Worm (Caenorhabditis elegans) whole organism, L3 larva: Measurements from ENCODE around the gene txt-13.

Experiments used
- R02D3.7 ChIP-seq: fragments of 150-350 bp; optimal IDR thresholded peaks from 2 replicates; lab custom pipeline; 2014; ENCODE audit warnings: missing biosample characterization, missing genetic modification characterization
- ZK546.5 ChIP-seq: sonication (generic microtip); optimal IDR thresholded peaks from 2 replicates; lab custom pipeline; 2017; ENCODE audit warnings: missing biosample characterization, missing genetic modification characterization
- aly-2 ChIP-seq: fragments of 150-350 bp; optimal IDR thresholded peaks from 2 replicates; lab custom pipeline; 2014; ENCODE audit warnings: missing biosample characterization, missing genetic modification characterization
- ama-1 ChIP-seq: fragments of 150-350 bp; optimal IDR thresholded peaks from 2 replicates; lab custom pipeline; 2018
- ceh-28 ChIP-seq: fragments of 150-350 bp; optimal IDR thresholded peaks from 2 replicates; lab custom pipeline; 2014; ENCODE audit warnings: missing biosample characterization, missing genetic modification reagents, missing genetic modification characterization
- ceh-82 ChIP-seq: fragments of 150-350 bp; optimal IDR thresholded peaks from 2 replicates; lab custom pipeline; 2014; ENCODE audit warnings: missing biosample characterization, missing genetic modification characterization
- ceh-9 ChIP-seq: sonication (generic microtip); optimal IDR thresholded peaks from 2 replicates; lab custom pipeline; 2018; ENCODE audit warnings: missing biosample characterization, missing genetic modification characterization
- egl-27 ChIP-seq: sonication (generic microtip); optimal IDR thresholded peaks from 4 replicates; lab custom pipeline; 2017; ENCODE audit warnings: missing biosample characterization, missing genetic modification reagents, missing genetic modification characterization
- egl-5 ChIP-seq: fragments of 150-350 bp; optimal IDR thresholded peaks from 2 replicates; lab custom pipeline; 2017; ENCODE audit warnings: missing biosample characterization, missing genetic modification reagents, missing genetic modification characterization, inconsistent platforms
- elt-1 ChIP-seq: fragments of 150-350 bp; optimal IDR thresholded peaks from 2 replicates; lab custom pipeline; 2014; ENCODE audit warnings: missing biosample characterization, missing genetic modification characterization
- elt-2 ChIP-seq: sonication (generic microtip); optimal IDR thresholded peaks from 2 replicates; lab custom pipeline; 2016; ENCODE audit warnings: missing genetic modification reagents, mild to moderate bottlenecking, missing genetic modification characterization, missing compliant biosample characterization
- elt-3 ChIP-seq, 3 experiments: fragments of 150-350 bp in 1 of 3; sonication (generic microtip) in 2 of 3; optimal IDR thresholded peaks; 2 replicates in 2 of 3; 4 replicates in 1 of 3; lab custom pipeline; 2014 to 2017; ENCODE audit warnings: missing biosample characterization in 3 of 3, missing genetic modification characterization in 3 of 3
- eor-1 ChIP-seq, 2 experiments: fragments of 150-350 bp; optimal IDR thresholded peaks; 2 replicates each; lab custom pipeline; 2014 to 2018; ENCODE audit warnings: missing biosample characterization in 2 of 2, missing genetic modification characterization in 2 of 2
- fkh-10 ChIP-seq: sonication (generic microtip); optimal IDR thresholded peaks from 2 replicates; lab custom pipeline; 2017; ENCODE audit warnings: missing biosample characterization, missing genetic modification reagents, missing genetic modification characterization
- fkh-2 ChIP-seq: fragments of 150-350 bp; optimal IDR thresholded peaks from 2 replicates; lab custom pipeline; 2014; ENCODE audit warnings: missing biosample characterization, missing genetic modification reagents, missing genetic modification characterization
- fos-1 ChIP-seq: fragments of 150-350 bp; optimal IDR thresholded peaks from 2 replicates; lab custom pipeline; 2014; ENCODE audit warnings: missing biosample characterization, missing genetic modification characterization
- hmg-11 ChIP-seq: sonication (generic microtip); optimal IDR thresholded peaks from 2 replicates; lab custom pipeline; 2016; ENCODE audit warnings: missing genetic modification characterization, missing compliant biosample characterization
- jun-1 ChIP-seq: fragments of 150-350 bp; optimal IDR thresholded peaks from 2 replicates; lab custom pipeline; 2014; ENCODE audit warnings: missing biosample characterization, missing genetic modification reagents, missing genetic modification characterization
- lin-15B ChIP-seq: fragments of 150-350 bp; optimal IDR thresholded peaks from 2 replicates; lab custom pipeline; 2014; ENCODE audit warnings: missing biosample characterization, missing genetic modification characterization
- lin-39 ChIP-seq: fragments of 150-350 bp; optimal IDR thresholded peaks from 2 replicates; lab custom pipeline; 2018; ENCODE audit warnings: missing biosample characterization, missing genetic modification reagents, missing genetic modification characterization
- lsy-12 ChIP-seq: sonication (generic microtip); optimal IDR thresholded peaks from 2 replicates; lab custom pipeline; 2016; ENCODE audit warnings: mild to moderate bottlenecking, missing genetic modification characterization, missing compliant biosample characterization
- mdl-1 ChIP-seq: fragments of 150-350 bp; optimal IDR thresholded peaks from 2 replicates; lab custom pipeline; 2014; ENCODE audit warnings: missing biosample characterization, missing genetic modification characterization
- nfya-1 ChIP-seq: sonication (generic microtip); optimal IDR thresholded peaks from 2 replicates; lab custom pipeline; 2017; ENCODE audit warnings: missing genetic modification characterization, mild to moderate bottlenecking, missing compliant biosample characterization, antibody characterized with exemption, moderate library complexity; ENCODE audit not compliant: insufficient read depth
- nhr-11 ChIP-seq: fragments of 150-350 bp; optimal IDR thresholded peaks from 2 replicates; lab custom pipeline; 2014; ENCODE audit warnings: missing biosample characterization, missing genetic modification characterization
- nhr-12 ChIP-seq: fragments of 150-350 bp; optimal IDR thresholded peaks from 2 replicates; lab custom pipeline; 2014; ENCODE audit warnings: missing biosample characterization, missing genetic modification characterization
- nhr-23 ChIP-seq: fragments of 150-350 bp; optimal IDR thresholded peaks from 2 replicates; lab custom pipeline; 2014; ENCODE audit warnings: missing biosample characterization, missing genetic modification reagents, missing genetic modification characterization
- nhr-25 ChIP-seq: sonication (generic microtip); optimal IDR thresholded peaks from 2 replicates; lab custom pipeline; 2017; ENCODE audit warnings: missing biosample characterization, missing genetic modification characterization
- nhr-43 ChIP-seq: sonication (generic microtip); optimal IDR thresholded peaks from 2 replicates; lab custom pipeline; 2016; ENCODE audit warnings: mild to moderate bottlenecking, missing genetic modification characterization, missing compliant biosample characterization; ENCODE audit not compliant: poor library complexity, severe bottlenecking
- nhr-67 ChIP-seq: fragments of 150-350 bp; optimal IDR thresholded peaks from 2 replicates; lab custom pipeline; 2014; ENCODE audit warnings: missing biosample characterization, missing genetic modification characterization
- nhr-77 ChIP-seq: fragments of 150-350 bp; optimal IDR thresholded peaks from 2 replicates; lab custom pipeline; 2014; ENCODE audit warnings: missing biosample characterization, missing genetic modification characterization
- pqm-1 ChIP-seq: fragments of 150-350 bp; optimal IDR thresholded peaks from 2 replicates; lab custom pipeline; 2017; ENCODE audit warnings: missing biosample characterization, missing genetic modification characterization, inconsistent platforms
- sea-2 ChIP-seq: fragments of 150-350 bp; sonication (generic microtip); optimal IDR thresholded peaks from 4 replicates; lab custom pipeline; 2014; ENCODE audit warnings: missing biosample characterization, missing genetic modification reagents, missing genetic modification characterization
- skn-1 ChIP-seq: fragments of 150-350 bp; optimal IDR thresholded peaks from 2 replicates; lab custom pipeline; 2014; ENCODE audit warnings: missing biosample characterization, missing genetic modification characterization
- snpc-4 ChIP-seq: fragments of 150-350 bp; optimal IDR thresholded peaks from 2 replicates; lab custom pipeline; 2014; ENCODE audit warnings: missing biosample characterization, missing genetic modification characterization
- tbx-2 ChIP-seq: sonication (generic microtip); optimal IDR thresholded peaks from 2 replicates; lab custom pipeline; 2016; ENCODE audit warnings: mild to moderate bottlenecking, missing genetic modification characterization, missing compliant biosample characterization
- unc-39 ChIP-seq: sonication (generic microtip); optimal IDR thresholded peaks from 4 replicates; lab custom pipeline; 2017; ENCODE audit warnings: missing biosample characterization, missing genetic modification characterization
- unc-62 ChIP-seq: fragments of 150-350 bp; sonication (generic microtip); optimal IDR thresholded peaks from 4 replicates; lab custom pipeline; 2014; ENCODE audit warnings: missing biosample characterization, missing genetic modification reagents, missing genetic modification characterization
- ztf-11 ChIP-seq: fragments of 150-350 bp; optimal IDR thresholded peaks from 2 replicates; lab custom pipeline; 2014; ENCODE audit warnings: missing biosample characterization, missing genetic modification characterization

Gene txt-13

ce11 chrII:10564578-10564977 is 5.8 kb upstream of the txt-13 start, which contains the start of the genes C06A1.6 and C06A1.7:
Gene C06A1.6 (minus strand): TSS chrII:10564678.
Gene C06A1.7 (plus strand): TSS chrII:10564891.
- TF ChIP-seq nhr-67 (tag; lab: Kevin White, UChicago): no peak
- TF ChIP-seq ceh-28 (tag; lab: Kevin White, UChicago): no peak
- TF ChIP-seq hmg-11 (tag; lab: Kevin White, UChicago): no peak
- no peak for TF ChIP-seq ama-1 (lab: Kevin White, UChicago)
- no peak for TF ChIP-seq nhr-77 (tag; lab: Kevin White, UChicago)
- TF ChIP-seq nhr-23 (tag; lab: Kevin White, UChicago): no peak
- no peak for TF ChIP-seq tbx-2 (tag; lab: Kevin White, UChicago)
- TF ChIP-seq nhr-43 (tag; lab: Kevin White, UChicago): no peak
- TF ChIP-seq ztf-11: no peak
- no peak for TF ChIP-seq unc-39 (tag; lab: Kevin White, UChicago)
- no peak for TF ChIP-seq skn-1 (tag; lab: Kevin White, UChicago)

DNA sequence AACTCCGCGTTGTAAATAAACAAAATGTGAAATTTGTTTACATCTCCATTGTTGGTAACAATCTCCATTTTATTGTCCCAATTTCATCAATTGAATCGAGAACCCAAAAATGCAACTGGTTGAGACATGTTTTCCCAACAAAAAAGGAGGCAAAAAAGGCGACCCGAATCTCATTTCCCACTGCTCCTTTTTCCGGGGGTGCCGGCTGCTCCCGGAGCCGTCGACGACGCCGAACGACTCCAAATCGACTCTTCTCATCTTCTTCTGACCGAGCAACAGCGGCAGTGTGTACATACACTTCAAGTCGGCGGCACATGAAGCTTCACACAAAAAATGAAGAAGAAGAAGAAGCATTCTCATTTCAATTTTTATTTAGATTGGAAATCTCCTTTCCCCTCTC is 3.9 kb upstream of the txt-13 start:
- TF ChIP-seq fkh-2 (tag; lab: Kevin White, UChicago) (no peak), fkh-10 (peak; percentile 9), mdl-1 (no peak), nhr-77 (tag; lab: Kevin White, UChicago) (no peak), ceh-9 (tag; lab: Kevin White, UChicago) (no peak)

DNA sequence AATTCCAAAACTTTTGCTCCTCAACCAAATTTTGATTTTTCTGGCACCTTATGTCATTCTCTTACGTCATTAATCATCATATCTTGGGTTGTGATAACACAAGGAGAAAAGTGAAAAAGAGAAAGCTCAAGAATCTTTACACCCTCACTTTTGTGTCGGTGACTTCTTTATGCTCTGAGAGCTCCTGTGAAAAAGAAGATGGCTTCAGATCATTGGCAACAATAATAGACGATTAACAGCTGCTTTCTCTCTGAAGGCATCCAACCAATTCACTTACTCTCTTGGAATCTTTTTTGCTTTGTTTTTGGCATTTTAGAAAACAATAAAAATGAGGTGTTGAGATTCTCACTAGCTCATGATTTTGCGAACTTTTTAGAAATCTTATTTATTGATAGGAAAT is 904 bp upstream of the txt-13 start:
- TF ChIP-seq sea-2 (GFP tag; lab: Kevin White, UChicago) (no peak), lsy-12 (tag; lab: Kevin White, UChicago) (no peak), nfya-1 (peak; percentile 18), nhr-11 (tag; lab: Kevin White, UChicago) (peak; percentile 49), nhr-25 (tag; lab: Kevin White, UChicago) (no peak)

DNA sequence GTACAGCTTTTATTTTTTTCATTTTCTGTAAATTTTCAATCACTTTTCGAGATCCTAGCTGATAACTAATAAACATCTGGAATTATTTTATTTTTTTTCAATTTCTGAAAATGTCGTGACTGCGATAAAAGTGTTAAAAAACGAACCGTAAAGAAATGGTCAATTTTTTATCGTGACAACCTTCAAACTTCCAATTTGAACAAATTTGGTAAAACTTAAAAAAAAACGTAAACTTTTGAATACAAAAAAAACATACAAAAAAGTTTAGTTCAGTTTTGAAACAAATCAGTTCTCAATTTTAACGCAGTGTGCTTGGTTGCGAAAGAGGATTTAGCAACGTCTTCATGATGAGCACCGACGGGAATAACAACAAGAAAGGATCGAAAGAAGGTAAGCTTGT is 1.6 kb downstream of the txt-13 start, which contains the start of gene C06A1.3:
Gene C06A1.3 (plus strand): TSS at position 301 of the 400 bp plus-strand sequence.
- TF ChIP-seq nhr-67 (tag; lab: Kevin White, UChicago): no peak
- TF ChIP-seq nhr-25 (tag; lab: Kevin White, UChicago): no peak
- TF ChIP-seq, all 47 proteins: peak for 0

- TF ChIP-seq hmg-11 (tag; lab: Kevin White, UChicago) (no peak), ztf-11 (no peak)
Measured at ce11 chrII:10574177-10574576, 3.8 kb downstream of the txt-13 start.

ce11 chrII:10578843-10579430 is 8.5 kb downstream of the txt-13 start, which contains the start of gene rpb-6:
Gene rpb-6 (plus strand): TSS chrII:10579380.
- TF ChIP-seq jun-1 (tag; lab: Kevin White, UChicago) (no peak), eor-1 (tag; optimal IDR thresholded peaks at IDR 0.05; lab: Kevin White, UChicago) (no peak), R02D3.7 (peak; percentile 66), egl-27 (tag; lab: Kevin White, UChicago) (no peak), ceh-82 (tag; lab: Kevin White, UChicago) (no peak), snpc-4 (tag; lab: Kevin White, UChicago) (no peak), ceh-9 (tag; lab: Kevin White, UChicago) (no peak), elt-2 (tag; lab: Kevin White, UChicago) (no peak), ZK546.5 (tag; lab: Kevin White, UChicago) (no peak), nhr-77 (tag; lab: Kevin White, UChicago) (no peak), nhr-25 (tag; lab: Kevin White, UChicago) (peak; percentile 10), lin-15B (tag; lab: Kevin White, UChicago) (peak; percentile 39)

- TF ChIP-seq fos-1 (tag; lab: Kevin White, UChicago): no peak
- TF ChIP-seq eor-1 (tag; optimal IDR thresholded peaks at IDR 0.05; lab: Kevin White, UChicago): no peak
- TF ChIP-seq mdl-1: no peak
- TF ChIP-seq egl-27 (tag; lab: Kevin White, UChicago): no peak
- no peak for TF ChIP-seq egl-5
- no peak for TF ChIP-seq elt-1 (tag; lab: Kevin White, UChicago)
- TF ChIP-seq elt-3 (tag; optimal IDR thresholded peaks at IDR 0.05; lab: Kevin White, UChicago): no peak
- no peak for TF ChIP-seq fkh-10
- TF ChIP-seq lin-15B (tag; lab: Kevin White, UChicago): no peak
- TF ChIP-seq aly-2 (tag; lab: Kevin White, UChicago): no peak
- TF ChIP-seq unc-62: no peak
- TF ChIP-seq nhr-67 (tag; lab: Kevin White, UChicago): no peak
- no peak for TF ChIP-seq sea-2 (GFP tag; lab: Kevin White, UChicago)
- no peak for TF ChIP-seq snpc-4 (tag; lab: Kevin White, UChicago)
- TF ChIP-seq unc-39 (tag; lab: Kevin White, UChicago): no peak
- TF ChIP-seq nhr-12 (tag; lab: Kevin White, UChicago): no peak
- TF ChIP-seq tbx-2 (tag; lab: Kevin White, UChicago): no peak
- TF ChIP-seq R02D3.7: no peak
- TF ChIP-seq pqm-1 (tag; lab: Kevin White, UChicago): no peak
- no peak for TF ChIP-seq lin-39 (tag; lab: Kevin White, UChicago)
Measured at ce11 chrII:10579655-10580054, 9.3 kb downstream of the txt-13 start, which contains the start of gene dohh-1. Gene dohh-1 (plus strand): TSS chrII:10579955.
